Worm (Caenorhabditis elegans): Measurements from ENCODE around the gene his-38.

DNA sequence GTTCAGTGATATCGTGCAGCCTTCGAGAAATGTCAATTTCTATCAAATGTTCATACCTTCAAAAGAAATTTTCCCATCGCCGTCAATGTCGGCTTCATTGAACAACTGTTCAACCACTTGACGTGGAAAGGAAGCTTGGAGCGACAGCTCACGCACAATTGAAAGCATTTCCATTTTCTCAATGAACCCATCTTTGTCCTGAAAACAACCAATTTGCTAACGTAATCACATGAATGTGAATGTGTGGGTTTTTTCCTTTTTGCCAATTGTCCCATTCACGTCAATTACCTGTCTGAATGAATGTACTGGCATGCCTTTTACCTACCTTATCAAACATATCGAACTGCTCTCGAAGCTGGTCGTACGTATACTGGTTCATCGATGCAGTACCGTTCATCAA lies 13.4 kb downstream of the his-38 start:
- TF ChIP-seq mes-4 (tag; optimal IDR thresholded peaks at IDR 0.05) (no peak), nfya-1 (tag; optimal IDR thresholded peaks at IDR 0.05; ENCODE audit: borderline replicate concordance, insufficient read depth) (no peak), egl-18 (GFP tag; IDR thresholded peaks at IDR 0.05) (no peak), die-1 (tag; optimal IDR thresholded peaks at IDR 0.05) (no peak), hlh-12 (tag; optimal IDR thresholded peaks at IDR 0.05) (no peak), chd-7 (tag; optimal IDR thresholded peaks at IDR 0.05) (no peak), T07F8.4 (tag; optimal IDR thresholded peaks at IDR 0.05) (no peak)
